Worm (Caenorhabditis elegans) whole organism, L1 larva: ENCODE results near the gene R08A2.7.

ENCODE experiments used
- ama-1 ChIP-seq: fragments of 150-350 bp; optimal IDR thresholded peaks from 2 replicates; lab custom pipeline; 2014
- efl-3 ChIP-seq: fragments of 200-800 bp; sonication (Bioruptor generic); optimal IDR thresholded peaks from 2 replicates; lab custom pipeline; 2018; ENCODE audit warnings: mild to moderate bottlenecking, missing genetic modification characterization, missing compliant biosample characterization
- fos-1 ChIP-seq: fragments of 150-350 bp; optimal IDR thresholded peaks from 2 replicates; lab custom pipeline; 2014; ENCODE audit warnings: missing biosample characterization, missing genetic modification characterization
- hpl-2 ChIP-seq: fragments of 150-350 bp; optimal IDR thresholded peaks from 2 replicates; lab custom pipeline; 2014; ENCODE audit warnings: missing biosample characterization, missing genetic modification reagents, missing genetic modification characterization
- jun-1 ChIP-seq: fragments of 150-350 bp; optimal IDR thresholded peaks from 2 replicates; lab custom pipeline; 2014; ENCODE audit warnings: missing biosample characterization, missing genetic modification reagents, missing genetic modification characterization
- lin-39 ChIP-seq: fragments of 150-350 bp; optimal IDR thresholded peaks from 2 replicates; lab custom pipeline; 2014; ENCODE audit warnings: missing biosample characterization, missing genetic modification reagents, missing genetic modification characterization
- lsy-2 ChIP-seq, 2 experiments: fragments of 150-350 bp; optimal IDR thresholded peaks; 2 replicates each; lab custom pipeline; 2014; ENCODE audit warnings: missing biosample characterization in 2 of 2, missing genetic modification characterization in 2 of 2
- mef-2 ChIP-seq: fragments of 150-350 bp; optimal IDR thresholded peaks from 2 replicates; lab custom pipeline; 2014; ENCODE audit warnings: missing biosample characterization, missing genetic modification characterization
- nhr-11 ChIP-seq: fragments of 150-350 bp; optimal IDR thresholded peaks from 2 replicates; lab custom pipeline; 2014; ENCODE audit warnings: missing biosample characterization, missing genetic modification characterization
- pqm-1 ChIP-seq: sonication (generic microtip); optimal IDR thresholded peaks from 3 replicates; lab custom pipeline; 2017; ENCODE audit warnings: missing biosample characterization, missing genetic modification characterization
- snpc-4 ChIP-seq: fragments of 150-350 bp; optimal IDR thresholded peaks from 2 replicates; lab custom pipeline; 2014; ENCODE audit warnings: missing biosample characterization, missing genetic modification characterization
- unc-62 ChIP-seq: fragments of 150-350 bp; optimal IDR thresholded peaks from 2 replicates; lab custom pipeline; 2014; ENCODE audit warnings: missing biosample characterization, missing genetic modification reagents, missing genetic modification characterization

ce11 chrV:14686231-14687105 lies 36.7 kb upstream of the R08A2.7 start:
- TF ChIP-seq nhr-11 (no peak), unc-62 (no peak), hpl-2 (GFP tag; lab: Kevin White, UChicago) (no peak), mef-2 (tag; lab: Kevin White, UChicago) (no peak), ama-1 (lab: Kevin White, UChicago) (peak; percentile 85), snpc-4 (no peak), lsy-2 (tag; optimal IDR thresholded peaks at IDR 0.05; lab: Kevin White, UChicago) (no peak), jun-1 (tag; lab: Kevin White, UChicago) (no peak), lin-39 (tag; lab: Kevin White, UChicago) (no peak), efl-3 (GFP tag; lab: Kevin White, UChicago) (no peak), fos-1 (tag; lab: Kevin White, UChicago) (no peak), pqm-1 (no peak)
